Worm (Caenorhabditis elegans) whole organism, L4/young adult: ENCODE results near the gene Y14H12A.2.

Experiments used
- dao-5 ChIP-seq: sonication (generic microtip); optimal IDR thresholded peaks from 2 replicates; lab custom pipeline; 2016; ENCODE audit warnings: missing genotype, missing genetic modification characterization, moderate library complexity, missing compliant biosample characterization
- him-1 ChIP-seq: sonication (generic microtip); optimal IDR thresholded peaks from 2 replicates; lab custom pipeline; 2016; ENCODE audit warnings: missing genotype, missing genetic modification reagents, missing genetic modification characterization, missing compliant biosample characterization

ce11 chrII:3968808-3969207, 20.7 kb downstream of the Y14H12A.2 start:
- TF ChIP-seq him-1 (tag; lab: Kevin White, UChicago) (no peak), dao-5 (no peak)
